Fruit fly (Drosophila melanogaster) whole organism, wandering third instar larva: ENCODE data around the gene sw.

Experiments
- CG32264 ChIP-seq: fragments of 200-800 bp; sonication (Bioruptor generic); optimal IDR thresholded peaks from 2 replicates; lab custom pipeline; 2016; ENCODE audit warnings: missing biosample characterization, missing genetic modification characterization
- CG9705 ChIP-seq: fragments of 200-800 bp; sonication (Bioruptor generic); optimal IDR thresholded peaks from 2 replicates; lab custom pipeline; 2018; ENCODE audit warnings: missing biosample characterization, mild to moderate bottlenecking, missing genetic modification characterization
- CrebA ChIP-seq: fragments of 200-800 bp; sonication (Bioruptor generic); optimal IDR thresholded peaks from 2 replicates; lab custom pipeline; 2016; ENCODE audit warnings: missing biosample characterization, mild to moderate bottlenecking, missing genetic modification characterization, borderline replicate concordance
- Dfd ChIP-seq: fragments of >200 bp; optimal IDR thresholded peaks from 2 replicates; lab custom pipeline; 2017; ENCODE audit warnings: missing biosample characterization, missing genetic modification characterization
- Dif ChIP-seq: fragments of 200-275, 200-300 bp; sonication (Bioruptor generic); optimal IDR thresholded peaks from 2 replicates; lab custom pipeline; 2018; ENCODE audit warnings: missing biosample characterization, missing genetic modification characterization; ENCODE audit not compliant: partially characterized antibody
- HLH106 ChIP-seq: fragments of 200-800 bp; optimal IDR thresholded peaks from 3 replicates; lab custom pipeline; 2019; ENCODE audit warnings: missing biosample characterization, mild to moderate bottlenecking, missing genetic modification characterization, moderate library complexity
- Hr83 ChIP-seq: fragments of 200-300 bp; sonication (Bioruptor generic); optimal IDR thresholded peaks from 2 replicates; lab custom pipeline; 2016; ENCODE audit warnings: missing biosample characterization, mild to moderate bottlenecking, missing genetic modification characterization, moderate library complexity; ENCODE audit not compliant: poor library complexity, severe bottlenecking
- Myc ChIP-seq: fragments of >200 bp; optimal IDR thresholded peaks from 2 replicates; lab custom pipeline; 2017
- N ChIP-seq: fragments of >200 bp; optimal IDR thresholded peaks from 2 replicates; lab custom pipeline; 2018; ENCODE audit warnings: missing biosample characterization, missing external identifiers, missing genetic modification characterization
- OdsH ChIP-seq: fragments of 200-800 bp; sonication (Bioruptor generic); optimal IDR thresholded peaks from 2 replicates; lab custom pipeline; 2016; ENCODE audit warnings: missing biosample characterization, mild to moderate bottlenecking, missing genetic modification characterization
- Rel ChIP-seq, 2 experiments: fragments of 200-800 bp; sonication (Bioruptor generic) in 1 of 2; optimal IDR thresholded peaks; 2 replicates in 1 of 2; 3 replicates in 1 of 2; lab custom pipeline; 2016 to 2019; ENCODE audit warnings: mild to moderate bottlenecking in 2 of 2, missing biosample characterization in 2 of 2, missing genetic modification characterization in 2 of 2, moderate library complexity in 1 of 2
- Sp1 ChIP-seq: fragments of 200-800 bp; sonication (Bioruptor generic); optimal IDR thresholded peaks from 3 replicates; lab custom pipeline; 2019; ENCODE audit warnings: missing biosample characterization, mild to moderate bottlenecking, missing genetic modification characterization, moderate library complexity
- Vsx2 ChIP-seq: fragments of 200-300, 225-300 bp; sonication (Bioruptor generic); optimal IDR thresholded peaks from 2 replicates; lab custom pipeline; 2018; ENCODE audit warnings: missing biosample characterization, missing genetic modification characterization; ENCODE audit not compliant: partially characterized antibody
- br ChIP-seq: fragments of 200-800 bp; sonication (Bioruptor generic); optimal IDR thresholded peaks from 2 replicates; lab custom pipeline; 2016; ENCODE audit warnings: missing biosample characterization, missing genetic modification characterization
- brk ChIP-seq: fragments of 200-800 bp; sonication (Bioruptor generic); optimal IDR thresholded peaks from 2 replicates; lab custom pipeline; 2016; ENCODE audit warnings: missing biosample characterization, mild to moderate bottlenecking, missing genetic modification characterization
- dl ChIP-seq, 2 experiments: fragments of 175-275, 200-275 bp in 1 of 2; fragments of 200-275 bp in 1 of 2; sonication (Bioruptor generic); optimal IDR thresholded peaks; lab custom pipeline; 2018; ENCODE audit warnings: mild to moderate bottlenecking in 2 of 2, missing biosample characterization in 2 of 2, missing genetic modification characterization in 2 of 2, moderate library complexity in 2 of 2; ENCODE audit not compliant: partially characterized antibody in 2 of 2, insufficient read depth in 1 of 2
- dmrt93B ChIP-seq: fragments of 200-800 bp; sonication (Bioruptor generic); optimal IDR thresholded peaks from 2 replicates; lab custom pipeline; 2018; ENCODE audit warnings: missing biosample characterization, mild to moderate bottlenecking, missing genetic modification characterization
- dsf ChIP-seq: sonication (Bioruptor generic); optimal IDR thresholded peaks from 2 replicates; lab custom pipeline; 2016; ENCODE audit warnings: missing biosample characterization, missing genetic modification characterization, borderline replicate concordance
- ey ChIP-seq: fragments of 200-800 bp; sonication (Bioruptor generic); optimal IDR thresholded peaks from 2 replicates; lab custom pipeline; 2016; ENCODE audit warnings: missing biosample characterization, missing genetic modification characterization
- foxo ChIP-seq, 2 experiments: fragments of 200-800 bp; sonication (Bioruptor generic); optimal IDR thresholded peaks; 2 replicates in 1 of 2; 3 replicates in 1 of 2; lab custom pipeline; 2016 to 2017; ENCODE audit warnings: missing biosample characterization in 2 of 2, missing genetic modification characterization in 2 of 2
- fru ChIP-seq: fragments of 200-800 bp; sonication (Bioruptor generic); optimal IDR thresholded peaks from 3 replicates; lab custom pipeline; 2016; ENCODE audit warnings: missing biosample characterization, mild to moderate bottlenecking, missing genetic modification characterization
- h ChIP-seq: fragments of 200-800 bp; sonication (Bioruptor generic); optimal IDR thresholded peaks from 3 replicates; lab custom pipeline; 2016; ENCODE audit warnings: missing biosample characterization, mild to moderate bottlenecking, missing genetic modification characterization
- jim ChIP-seq: fragments of 175-275, 200-325 bp; sonication (Bioruptor generic); optimal IDR thresholded peaks from 2 replicates; lab custom pipeline; 2016; ENCODE audit warnings: missing biosample characterization, mild to moderate bottlenecking, missing genetic modification characterization
- lola ChIP-seq: fragments of >200 bp; optimal IDR thresholded peaks from 2 replicates; lab custom pipeline; 2017; ENCODE audit warnings: missing biosample characterization, missing genetic modification characterization
- pan ChIP-seq: fragments of >200 bp; optimal IDR thresholded peaks from 2 replicates; lab custom pipeline; 2017
- rgr ChIP-seq: fragments of 200-800 bp; sonication (Bioruptor generic); optimal IDR thresholded peaks from 3 replicates; lab custom pipeline; 2016; ENCODE audit warnings: missing biosample characterization, mild to moderate bottlenecking, missing genetic modification characterization
- sage ChIP-seq: fragments of 200-800 bp; sonication (Bioruptor generic); optimal IDR thresholded peaks from 2 replicates; lab custom pipeline; 2016; ENCODE audit warnings: missing biosample characterization, mild to moderate bottlenecking, missing genetic modification characterization
- sv ChIP-seq: fragments of 200-800 bp; sonication (Bioruptor generic); optimal IDR thresholded peaks from 3 replicates; lab custom pipeline; 2016; ENCODE audit warnings: missing biosample characterization, missing genetic modification characterization
- tai ChIP-seq: sonication (Bioruptor generic); optimal IDR thresholded peaks from 2 replicates; lab custom pipeline; 2016; ENCODE audit warnings: missing biosample characterization, missing genetic modification characterization
- usp ChIP-seq: fragments of >200 bp; optimal IDR thresholded peaks from 2 replicates; lab custom pipeline; 2017; ENCODE audit warnings: missing biosample characterization, missing genetic modification characterization

sw gene

DNA sequence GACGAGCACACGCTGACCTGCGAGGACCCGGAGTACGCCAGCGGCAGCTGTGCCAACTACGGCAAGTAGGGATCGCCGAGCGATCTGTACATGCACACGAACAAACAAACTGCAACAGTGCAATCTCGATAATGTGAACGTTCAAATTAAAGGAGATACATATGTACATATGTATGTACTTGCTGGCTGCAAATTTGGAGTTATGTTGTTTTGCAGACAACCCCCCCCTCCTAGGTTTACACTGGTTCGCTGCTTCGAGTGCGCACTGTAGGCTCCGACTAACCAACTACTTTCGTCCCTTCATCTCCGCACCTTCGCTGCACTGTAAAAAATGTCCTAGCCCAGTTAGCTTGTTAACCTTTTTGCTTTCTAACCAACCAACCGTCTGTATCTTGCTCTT is 11.5 kb upstream of the sw start:
- TF ChIP-seq rgr (peak; percentile 10), dsf (GFP tag; lab: Kevin White, UChicago) (no peak), foxo (GFP tag; optimal IDR thresholded peaks at IDR 0.05; lab: Kevin White, UChicago) (peak in 1 of 2 experiments; percentile 28), Rel (GFP tag; optimal IDR thresholded peaks at IDR 0.05; lab: Kevin White, UChicago) (no peak), Rel (tag; optimal IDR thresholded peaks at IDR 0.05; lab: Kevin White, UChicago) (no peak), CrebA (GFP tag; lab: Kevin White, UChicago) (no peak), lola (GFP tag; lab: Kevin White, UChicago) (no peak), h (GFP tag; lab: Kevin White, UChicago) (peak; percentile 20), Dfd (GFP tag; lab: Kevin White, UChicago) (no peak), ey (GFP tag; lab: Kevin White, UChicago) (peak; percentile 16), jim (no peak), HLH106 (tag; lab: Kevin White, UChicago) (peak; percentile 43), usp (no peak), brk (GFP tag; lab: Kevin White, UChicago) (no peak), N (GFP tag; lab: Kevin White, UChicago) (no peak), sv (GFP tag; lab: Kevin White, UChicago) (no peak), sage (GFP tag; lab: Kevin White, UChicago) (no peak), Dif (GFP tag; lab: Kevin White, UChicago) (no peak), pan (lab: Kevin White, UChicago) (no peak), fru (GFP tag; lab: Kevin White, UChicago) (peak; percentile 18), CG32264 (GFP tag; lab: Kevin White, UChicago) (no peak), Vsx2 (GFP tag; lab: Kevin White, UChicago) (no peak), dl (GFP tag; optimal IDR thresholded peaks at IDR 0.05; lab: Kevin White, UChicago; ENCODE audit: insufficient read depth in 1 of 2, partially characterized antibody in 2 of 2) (no peak), dmrt93B (GFP tag; lab: Kevin White, UChicago) (no peak), OdsH (GFP tag; lab: Kevin White, UChicago) (peak; percentile 2), Sp1 (GFP tag; lab: Kevin White, UChicago) (no peak)

dm6 chrX:20245218-20245863 is 9.2 kb upstream of the sw start:
- no peak for TF ChIP-seq N (GFP tag; lab: Kevin White, UChicago)

DNA sequence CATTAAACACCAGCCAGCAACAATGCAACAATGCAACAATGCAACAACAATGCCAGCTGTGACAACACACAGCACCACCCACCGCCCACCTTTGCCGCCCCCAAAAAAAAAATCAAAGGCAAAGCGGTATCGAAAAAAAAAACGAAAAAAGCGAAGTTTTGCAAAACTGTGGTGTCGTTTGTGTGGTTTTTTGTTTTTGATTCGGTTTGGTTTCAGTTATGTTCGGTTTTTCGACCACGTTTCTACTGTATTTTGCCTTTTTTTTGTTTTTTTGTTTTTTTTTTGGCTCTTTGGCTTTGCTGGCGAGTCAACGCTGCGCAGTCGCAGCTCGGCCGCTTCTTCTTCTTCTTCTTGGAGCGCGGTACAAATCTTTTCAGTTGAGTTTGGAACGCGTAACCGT is 8.1 kb upstream of the sw start, which contains the start of gene Peritrophin-A:
Peritrophin-A (plus strand) TSS at position 370 of the 400 bp plus-strand sequence.
- TF ChIP-seq OdsH (GFP tag; lab: Kevin White, UChicago): no peak
- TF ChIP-seq Sp1 (GFP tag; lab: Kevin White, UChicago): peak; percentile 25
- no peak for TF ChIP-seq CG9705 (GFP tag; lab: Kevin White, UChicago)
- TF ChIP-seq CrebA (GFP tag; lab: Kevin White, UChicago): no peak
- no peak for TF ChIP-seq Hr83 (GFP tag; lab: Kevin White, UChicago)
- no peak for TF ChIP-seq dmrt93B (GFP tag; lab: Kevin White, UChicago)
- no peak for TF ChIP-seq tai (GFP tag; lab: Kevin White, UChicago)
- no peak for TF ChIP-seq rgr
- no peak for TF ChIP-seq br (GFP tag; lab: Kevin White, UChicago)
- TF ChIP-seq jim: peak; percentile 16
- TF ChIP-seq Myc: no peak

DNA sequence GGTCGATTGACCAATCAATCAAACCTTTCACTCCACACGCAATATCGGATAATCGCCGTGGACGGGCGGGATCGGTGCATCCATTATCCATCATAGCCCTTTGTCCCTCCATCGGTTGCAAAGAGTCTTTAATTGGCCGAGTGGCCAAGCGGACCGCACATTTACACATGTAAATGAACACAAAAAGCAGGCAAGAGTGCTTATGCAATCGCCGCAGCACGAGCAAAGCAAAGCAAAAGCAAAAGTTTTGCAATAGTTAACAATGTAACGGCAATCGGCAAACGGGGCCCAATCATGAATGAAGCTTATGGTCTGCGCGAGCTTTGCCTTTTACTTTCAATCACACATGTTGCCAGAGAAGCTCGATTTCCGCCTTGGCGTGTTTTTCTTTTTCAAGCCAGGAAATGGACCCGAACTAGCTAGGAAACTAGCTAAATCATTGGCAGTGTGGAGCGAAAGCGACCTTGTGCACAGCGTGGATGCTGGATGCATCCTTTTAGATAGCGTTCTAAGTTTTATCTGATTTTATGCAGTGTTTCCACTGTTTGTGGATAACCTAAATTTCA is 7.2 kb upstream of the sw start:
- TF ChIP-seq lola (GFP tag; lab: Kevin White, UChicago) (no peak), jim (no peak), fru (GFP tag; lab: Kevin White, UChicago) (no peak), CG32264 (GFP tag; lab: Kevin White, UChicago) (no peak), HLH106 (tag; lab: Kevin White, UChicago) (no peak), dsf (GFP tag; lab: Kevin White, UChicago) (no peak), foxo (GFP tag; optimal IDR thresholded peaks at IDR 0.05; lab: Kevin White, UChicago) (no peak), OdsH (GFP tag; lab: Kevin White, UChicago) (no peak), brk (GFP tag; lab: Kevin White, UChicago) (no peak)
